Worm (Caenorhabditis elegans): ENCODE data around the gene ptr-19.

DNA sequence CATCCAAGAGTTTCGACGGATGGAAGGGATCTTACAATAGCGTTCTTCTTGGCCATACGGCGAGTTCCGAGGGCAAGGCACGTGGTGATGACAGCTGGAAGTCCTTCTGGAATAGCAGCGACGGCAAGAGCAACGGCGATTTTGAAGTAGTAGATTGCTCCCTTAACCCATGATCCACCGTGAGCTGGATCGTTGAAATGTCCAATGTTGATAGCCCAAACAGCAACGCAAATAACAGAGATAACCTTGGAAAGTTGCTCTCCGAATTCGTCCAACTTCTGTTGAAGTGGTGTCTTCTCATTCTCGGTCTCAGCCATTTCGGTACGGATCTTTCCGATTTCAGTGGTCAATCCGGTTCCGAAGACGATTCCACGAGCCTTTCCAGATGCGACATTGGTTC lies 33.5 kb downstream of the ptr-19 start:
- TF ChIP-seq B0310.2 (tag; optimal IDR thresholded peaks at IDR 0.05) (no peak), ama-1 (optimal IDR thresholded peaks at IDR 0.05) (no peak), pes-1 (GFP tag; IDR thresholded peaks at IDR 0.05) (no peak), hmg-4 (GFP tag; optimal IDR thresholded peaks at IDR 0.05) (no peak), aly-1 (tag; optimal IDR thresholded peaks at IDR 0.05) (no peak), tbx-11 (GFP tag; IDR thresholded peaks at IDR 0.05) (no peak), hnd-1 (tag; optimal IDR thresholded peaks at IDR 0.05) (no peak), F13C5.2 (tag; optimal IDR thresholded peaks at IDR 0.05) (no peak), tbx-37 (GFP tag; conservative IDR thresholded peaks at IDR 0.05) (no peak), scrt-1 (GFP tag; IDR thresholded peaks at IDR 0.05) (no peak), hmbx-1 (tag; optimal IDR thresholded peaks at IDR 0.05) (no peak), ceh-13 (GFP tag; optimal IDR thresholded peaks at IDR 0.05) (no peak), sea-1 (GFP tag; conservative IDR thresholded peaks at IDR 0.05) (no peak), flt-1 (GFP tag; IDR thresholded peaks at IDR 0.05) (no peak)

All from whole organism, early embryonic.